In the genomic region with DNA sequence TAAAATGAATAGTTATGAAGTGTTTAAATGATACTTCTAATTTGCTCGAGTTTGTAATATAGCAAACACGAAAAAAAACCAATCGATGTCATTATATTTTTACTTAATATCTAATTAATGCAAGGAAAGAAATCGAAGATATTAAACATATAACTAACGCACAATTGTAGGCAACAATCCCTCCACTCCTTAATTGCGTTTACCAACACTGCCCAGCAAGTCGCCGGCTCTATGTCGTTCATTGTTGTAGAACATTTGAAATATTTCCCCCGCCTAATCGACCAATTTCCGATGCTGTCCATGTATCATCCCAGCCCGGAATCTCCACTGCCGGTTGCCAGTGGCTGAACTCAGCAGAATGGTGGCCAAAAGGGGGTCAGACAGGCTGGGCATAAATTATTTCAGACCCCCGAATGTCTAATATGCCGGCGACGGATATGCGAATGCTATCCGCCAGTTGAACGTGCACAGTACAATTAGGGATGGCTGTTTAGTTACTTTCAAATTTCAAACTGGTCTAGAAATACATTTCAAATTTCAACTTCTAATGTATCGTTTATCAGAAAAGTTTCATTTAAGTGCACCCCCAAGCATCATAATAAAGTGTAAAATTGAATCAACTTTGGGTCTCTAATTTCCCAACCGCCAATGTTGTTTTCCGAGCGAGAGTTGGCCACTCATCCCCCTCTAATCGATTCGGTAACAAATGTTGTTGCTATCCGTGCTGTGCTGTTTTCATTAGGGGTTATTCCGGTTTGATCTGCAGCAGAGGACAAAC, we compare ENCODE assay signal across 2 fruit fly cellular contexts.
TF ChIP-seq lines count a peak whose summit lies in the region.

No protein-coding gene starts in this region.

TF ChIP-seq in whole organism, embryonic, 481 proteins besides CTCF, POLR2A, EP300 and RAD21 (continued from another document and continues in another):
- TF ChIP-seq lola (GFP tag; optimal IDR thresholded peaks at IDR 0.05; lab: Kevin White, UChicago) = peak in 1 of 3 experiments; percentile 6
- TF ChIP-seq prd (optimal IDR thresholded peaks at IDR 0.05; lab: Kevin White, UChicago) = no peak
- peak; percentile 48; the same call in 1 of the 3 replicates for TF ChIP-seq prd (GFP tag; IDR thresholded peaks at IDR 0.05; lab: Robert Waterston, UW)
- TF ChIP-seq Dek (tag; optimal IDR thresholded peaks at IDR 0.05; lab: Kevin White, UChicago) = peak; percentile 15
- no peak for TF ChIP-seq hkb (optimal IDR thresholded peaks at IDR 0.05; lab: Kevin White, UChicago)
- peak; percentile 57 for TF ChIP-seq hkb (GFP tag; IDR thresholded peaks at IDR 0.05; lab: Robert Waterston, UW)
- peak; percentile 17 for TF ChIP-seq fd96Cb (tag; optimal IDR thresholded peaks at IDR 0.05; lab: Kevin White, UChicago)
- TF ChIP-seq Bteb2 (GFP tag; optimal IDR thresholded peaks at IDR 0.05; lab: Kevin White, UChicago) = peak; percentile 16
- TF ChIP-seq Hsf (GFP tag; optimal IDR thresholded peaks at IDR 0.05; lab: Kevin White, UChicago) = peak; percentile 26
- TF ChIP-seq CG15269 (tag; optimal IDR thresholded peaks at IDR 0.05; lab: Kevin White, UChicago) = peak; percentile 49
- peak; percentile 30 for TF ChIP-seq caup (GFP tag; optimal IDR thresholded peaks at IDR 0.05; lab: Kevin White, UChicago; ENCODE audit: severe bottlenecking)
- TF ChIP-seq CG14014 (GFP tag; IDR thresholded peaks at IDR 0.05; lab: Robert Waterston, UW) = peak; percentile 40; the same call in 1 of the 2 replicates
- TF ChIP-seq Meics (GFP tag; optimal IDR thresholded peaks at IDR 0.05; lab: Kevin White, UChicago) = peak; percentile 46
- peak; percentile 22 for TF ChIP-seq scrt (GFP tag; optimal IDR thresholded peaks at IDR 0.05; lab: Kevin White, UChicago)
- no peak for TF ChIP-seq CG15479 (GFP tag; optimal IDR thresholded peaks at IDR 0.05; lab: Kevin White, UChicago)
- peak in 1 of 2 experiments; percentile 17 for TF ChIP-seq bsh (GFP tag; optimal IDR thresholded peaks at IDR 0.05; lab: Kevin White, UChicago)
- TF ChIP-seq HLH3B (GFP tag; IDR thresholded peaks at IDR 0.05; lab: Robert Waterston, UW) = peak; percentile 45; the same call in 1 of the 2 replicates
- TF ChIP-seq CG18619 (GFP tag; optimal IDR thresholded peaks at IDR 0.05; lab: Kevin White, UChicago) = peak; percentile 46
- TF ChIP-seq usp (GFP tag; optimal IDR thresholded peaks at IDR 0.05; lab: Kevin White, UChicago) = no peak
- peak; percentile 37 for TF ChIP-seq org-1 (GFP tag; optimal IDR thresholded peaks at IDR 0.05; lab: Kevin White, UChicago)
- TF ChIP-seq Elba2 (GFP tag; optimal IDR thresholded peaks at IDR 0.05; lab: Kevin White, UChicago) = no peak
- TF ChIP-seq Awh (GFP tag; IDR thresholded peaks at IDR 0.05; lab: Robert Waterston, UW) = 0 out of 2 replicates have a peak, but pooled peaks have one; percentile 31
- peak; percentile 50; the same call in 1 of the 2 replicates for TF ChIP-seq H2.0 (GFP tag; IDR thresholded peaks at IDR 0.05; lab: Robert Waterston, UW)
- peak; percentile 42 for TF ChIP-seq CG14441 (GFP tag; IDR thresholded peaks at IDR 0.05; lab: Robert Waterston, UW)
- TF ChIP-seq fd3F (GFP tag; optimal IDR thresholded peaks at IDR 0.05; lab: Kevin White, UChicago) = peak; percentile 20
- peak; percentile 52 for TF ChIP-seq vvl (GFP tag; IDR thresholded peaks at IDR 0.05; lab: Robert Waterston, UW)
- no peak for TF ChIP-seq danr (GFP tag; IDR thresholded peaks at IDR 0.05; lab: Robert Waterston, UW)
- peak; percentile 62 for TF ChIP-seq gem (tag; optimal IDR thresholded peaks at IDR 0.05; lab: Kevin White, UChicago)
- TF ChIP-seq CG32532 (GFP tag; IDR thresholded peaks at IDR 0.05; lab: Robert Waterston, UW) = peak; percentile 65; the same call in 1 of the 2 replicates
- 0 out of 2 replicates have a peak, but pooled peaks have one; percentile 18 for TF ChIP-seq CG9932 (GFP tag; IDR thresholded peaks at IDR 0.05; lab: Robert Waterston, UW)
- no peak for TF ChIP-seq ERR (GFP tag; optimal IDR thresholded peaks at IDR 0.05; lab: Kevin White, UChicago)
- peak; percentile 14 for TF ChIP-seq Dip3 (GFP tag; optimal IDR thresholded peaks at IDR 0.05; lab: Kevin White, UChicago)
- TF ChIP-seq lilli (GFP tag; optimal IDR thresholded peaks at IDR 0.05; lab: Kevin White, UChicago) = peak; percentile 43
- no peak for TF ChIP-seq CG3065 (GFP tag; optimal IDR thresholded peaks at IDR 0.05; lab: Kevin White, UChicago)
- TF ChIP-seq CG6813 (GFP tag; optimal IDR thresholded peaks at IDR 0.05; lab: Kevin White, UChicago) = peak; percentile 38
- TF ChIP-seq gce (GFP tag; IDR thresholded peaks at IDR 0.05; lab: Robert Waterston, UW) = 0 out of 3 replicates have a peak, but pooled peaks have one; percentile 31
- no peak for TF ChIP-seq CG11247 (GFP tag; IDR thresholded peaks at IDR 0.05; lab: Robert Waterston, UW)
- TF ChIP-seq CG14050 (GFP tag; IDR thresholded peaks at IDR 0.05; lab: Robert Waterston, UW) = peak; percentile 49; the same call in 1 of the 3 replicates
- TF ChIP-seq CG3838 (GFP tag; optimal IDR thresholded peaks at IDR 0.05; lab: Kevin White, UChicago) = no peak
- TF ChIP-seq CG10267 (tag; optimal IDR thresholded peaks at IDR 0.05; lab: Kevin White, UChicago) = peak; percentile 60
- no peak for TF ChIP-seq CG11085 (GFP tag; IDR thresholded peaks at IDR 0.05; lab: Robert Waterston, UW)
- no peak for TF ChIP-seq bbx (GFP tag; IDR thresholded peaks at IDR 0.05; lab: Robert Waterston, UW; ENCODE audit: partially characterized antibody)
- TF ChIP-seq CG13123 (GFP tag; optimal IDR thresholded peaks at IDR 0.05; lab: Kevin White, UChicago) = no peak
- TF ChIP-seq CG9215 (GFP tag; IDR thresholded peaks at IDR 0.05; lab: Robert Waterston, UW) = peak; percentile 31; the same call in 1 of the 2 replicates
- TF ChIP-seq dmrt99B (tag; optimal IDR thresholded peaks at IDR 0.05; lab: Kevin White, UChicago) = peak; percentile 61
- no peak for TF ChIP-seq CG4360 (GFP tag; IDR thresholded peaks at IDR 0.05; lab: Robert Waterston, UW)
- TF ChIP-seq CG1603 (tag; optimal IDR thresholded peaks at IDR 0.05; lab: Kevin White, UChicago) = peak; percentile 61
- TF ChIP-seq CG31441 (GFP tag; IDR thresholded peaks at IDR 0.05; lab: Robert Waterston, UW) = peak; percentile 32; the same call in 1 of the 2 replicates
- TF ChIP-seq CG17359 (tag; optimal IDR thresholded peaks at IDR 0.05; lab: Kevin White, UChicago) = peak; percentile 32
- peak; percentile 38 for TF ChIP-seq schlank (tag; optimal IDR thresholded peaks at IDR 0.05; lab: Kevin White, UChicago)
- TF ChIP-seq CG7357 (GFP tag; IDR thresholded peaks at IDR 0.05; lab: Robert Waterston, UW) = peak; percentile 29; the same call in 1 of the 3 replicates
- peak; percentile 53 for TF ChIP-seq CG13424 (tag; optimal IDR thresholded peaks at IDR 0.05; lab: Kevin White, UChicago)
- no peak for TF ChIP-seq trem (tag; optimal IDR thresholded peaks at IDR 0.05; lab: Kevin White, UChicago)
- TF ChIP-seq CG4404 (GFP tag; IDR thresholded peaks at IDR 0.05; lab: Robert Waterston, UW) = 0 out of 2 replicates have a peak, but pooled peaks have one; percentile 31
- TF ChIP-seq CG8478 (optimal IDR thresholded peaks at IDR 0.05; lab: Kevin White, UChicago) = no peak
- TF ChIP-seq nmo (GFP tag; optimal IDR thresholded peaks at IDR 0.05; lab: Kevin White, UChicago) = peak; percentile 27
- TF ChIP-seq Pdp1 (GFP tag; optimal IDR thresholded peaks at IDR 0.05; lab: Kevin White, UChicago) = peak in 1 of 2 experiments; percentile 31
- peak; percentile 60; the same call in 1 of the 2 replicates for TF ChIP-seq stc (GFP tag; IDR thresholded peaks at IDR 0.05; lab: Robert Waterston, UW)

TF ChIP-seq in whole organism, prepupa, 60 proteins besides CTCF, POLR2A, EP300 and RAD21 (continued from another document):
- TF ChIP-seq esn (GFP tag; optimal IDR thresholded peaks at IDR 0.05; lab: Kevin White, UChicago) = peak; percentile 37
- no peak for TF ChIP-seq CG10669 (GFP tag; optimal IDR thresholded peaks at IDR 0.05; lab: Kevin White, UChicago)
